Fruit fly (Drosophila melanogaster): ENCODE results near the gene PolA2.

Gene PolA2

DNA sequence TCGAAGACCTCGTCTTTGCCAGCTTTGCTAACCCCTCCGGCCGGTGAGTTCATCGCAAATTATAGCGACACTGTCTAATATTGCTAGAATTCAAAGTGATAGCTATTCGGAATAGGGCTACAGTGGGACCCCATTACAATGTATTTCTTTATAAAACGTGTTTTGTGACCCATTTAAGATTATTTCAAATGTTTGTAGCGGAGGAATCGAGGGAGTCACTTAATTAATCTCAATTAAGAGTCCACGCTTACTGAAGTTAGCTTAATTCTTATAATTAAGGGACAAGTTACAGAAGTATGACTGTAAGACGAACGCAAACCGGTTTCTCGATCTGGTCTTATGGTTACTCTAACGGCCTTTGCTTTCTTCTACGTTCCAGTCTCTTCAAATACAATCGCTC is 50.7 kb downstream of the PolA2 start (continued):
- peak; percentile 65 for TF ChIP-seq slbo (GFP tag; IDR thresholded peaks at IDR 0.05)
- peak; percentile 42 for TF ChIP-seq HHEX (GFP tag; optimal IDR thresholded peaks at IDR 0.05)
- peak; percentile 69 for TF ChIP-seq CG2678 (tag; optimal IDR thresholded peaks at IDR 0.05)
- TF ChIP-seq Hr51 (GFP tag; optimal IDR thresholded peaks at IDR 0.05): peak in 1 of 2 experiments; percentile 1
- TF ChIP-seq CG16779 (GFP tag; IDR thresholded peaks at IDR 0.05): no peak
- TF ChIP-seq Dfd (GFP tag; optimal IDR thresholded peaks at IDR 0.05): no peak
- TF ChIP-seq Blimp-1 (GFP tag; optimal IDR thresholded peaks at IDR 0.05): peak; percentile 60
- peak; percentile 40; the same call in 1 of the 3 replicates for TF ChIP-seq Aef1 (GFP tag; IDR thresholded peaks at IDR 0.05)
- peak; percentile 36; the same call in 1 of the 3 replicates for TF ChIP-seq CG34422 (GFP tag; IDR thresholded peaks at IDR 0.05)
- no peak for TF ChIP-seq B-H2 (GFP tag; optimal IDR thresholded peaks at IDR 0.05)
- no peak for TF ChIP-seq ssp (GFP tag; IDR thresholded peaks at IDR 0.05)
- peak; percentile 21 for TF ChIP-seq Chrac-16 (GFP tag; optimal IDR thresholded peaks at IDR 0.05)
- peak; percentile 75 for TF ChIP-seq Rfx (GFP tag; IDR thresholded peaks at IDR 0.05)
- peak; percentile 22; the same call in 1 of the 2 replicates for TF ChIP-seq CG31441 (GFP tag; IDR thresholded peaks at IDR 0.05)
- TF ChIP-seq CG9817 (tag; optimal IDR thresholded peaks at IDR 0.05): peak; percentile 2
- TF ChIP-seq Atf-2 (GFP tag; optimal IDR thresholded peaks at IDR 0.05): no peak
- peak; percentile 64 for TF ChIP-seq gem (tag; optimal IDR thresholded peaks at IDR 0.05)
- peak; percentile 91 for TF ChIP-seq sens (GFP tag)
- peak; percentile 19 for TF ChIP-seq CG30431 (GFP tag; optimal IDR thresholded peaks at IDR 0.05)
- TF ChIP-seq gsb-n (tag; optimal IDR thresholded peaks at IDR 0.05): no peak
- TF ChIP-seq bcd (GFP tag; optimal IDR thresholded peaks at IDR 0.05): peak; percentile 49
- TF ChIP-seq psq (GFP tag; optimal IDR thresholded peaks at IDR 0.05): no peak
- TF ChIP-seq CG7987 (GFP tag; optimal IDR thresholded peaks at IDR 0.05): peak; percentile 74
- TF ChIP-seq jigr1 (GFP tag; IDR thresholded peaks at IDR 0.05): no peak
- no peak for TF ChIP-seq CG1529 (GFP tag; optimal IDR thresholded peaks at IDR 0.05)
- peak; percentile 11 for TF ChIP-seq D19B (GFP tag; optimal IDR thresholded peaks at IDR 0.05)
- no peak for TF ChIP-seq CG4328 (GFP tag; optimal IDR thresholded peaks at IDR 0.05)
- no peak for TF ChIP-seq tap (tag; optimal IDR thresholded peaks at IDR 0.05)
- no peak for TF ChIP-seq nerfin-2 (GFP tag; IDR thresholded peaks at IDR 0.05; ENCODE audit: partially characterized antibody)
- TF ChIP-seq CG9437 (GFP tag; optimal IDR thresholded peaks at IDR 0.05): no peak
- peak; percentile 22; the same call in 1 of the 2 replicates for TF ChIP-seq sisA (GFP tag; IDR thresholded peaks at IDR 0.05)
- TF ChIP-seq Lim3 (GFP tag; IDR thresholded peaks at IDR 0.05): no peak
- TF ChIP-seq pita (GFP tag; optimal IDR thresholded peaks at IDR 0.05): no peak
- peak; percentile 62 for TF ChIP-seq CG2712 (tag; optimal IDR thresholded peaks at IDR 0.05)
- peak; percentile 29 for TF ChIP-seq NfI (GFP tag; optimal IDR thresholded peaks at IDR 0.05)
- TF ChIP-seq vvl (GFP tag; IDR thresholded peaks at IDR 0.05): peak; percentile 72
- peak; percentile 45 for TF ChIP-seq ind (GFP tag; optimal IDR thresholded peaks at IDR 0.05)
- peak; percentile 14 for TF ChIP-seq CG10209 (GFP tag; optimal IDR thresholded peaks at IDR 0.05)
- peak; percentile 6 for TF ChIP-seq Bteb2 (GFP tag; optimal IDR thresholded peaks at IDR 0.05)
- TF ChIP-seq grn (GFP tag; optimal IDR thresholded peaks at IDR 0.05): no peak
- TF ChIP-seq Hsf (GFP tag; optimal IDR thresholded peaks at IDR 0.05): peak; percentile 56
- peak; percentile 76 for TF ChIP-seq CG9932 (GFP tag; IDR thresholded peaks at IDR 0.05)
- no peak for TF ChIP-seq CG4360 (GFP tag; IDR thresholded peaks at IDR 0.05)
- no peak for TF ChIP-seq CG3065 (GFP tag; optimal IDR thresholded peaks at IDR 0.05)

Data from whole organism, embryonic.